Fruit fly (Drosophila melanogaster): ENCODE measurements around the gene GstZ2.

Gene GstZ2

DNA sequence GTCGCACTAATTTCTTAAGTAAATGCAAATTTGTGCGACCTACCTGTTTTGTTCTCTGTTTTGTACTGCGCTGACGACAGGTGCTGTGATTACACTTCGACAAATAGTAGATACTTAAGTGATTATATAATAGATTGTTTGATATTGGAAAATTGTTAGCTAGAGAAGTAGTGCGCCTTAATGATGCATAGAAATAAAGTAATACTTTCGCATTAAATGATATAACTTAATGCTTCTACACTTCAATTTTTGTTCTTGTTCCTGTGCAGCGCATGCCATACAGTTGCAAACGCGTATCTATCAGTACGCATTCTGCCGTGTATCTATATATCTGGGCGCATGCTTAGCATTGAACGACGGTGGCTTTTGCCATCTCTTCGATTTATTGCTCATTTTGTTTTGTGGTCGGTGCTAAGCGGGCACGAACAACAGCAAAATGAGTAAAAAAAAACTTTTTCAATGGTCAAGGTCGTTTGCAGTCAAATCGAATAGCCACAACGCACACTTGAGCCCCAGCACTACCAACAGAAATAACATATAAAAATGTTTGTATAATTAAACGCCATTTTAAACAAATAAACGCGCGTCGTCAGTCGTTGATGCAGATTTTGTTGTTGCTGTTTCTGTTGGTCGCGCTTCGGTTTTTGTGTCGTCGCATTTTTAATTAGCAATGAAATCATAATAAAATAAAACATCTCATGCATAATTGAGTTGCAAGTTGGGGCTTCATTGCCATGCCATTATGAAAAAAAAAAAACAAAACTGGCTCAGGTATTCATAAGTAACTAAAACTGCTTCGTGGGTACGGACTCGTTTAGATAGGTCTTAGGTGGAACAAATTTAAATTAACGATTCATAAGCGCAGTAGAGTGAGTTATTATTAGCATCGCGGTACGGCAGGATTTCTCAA lies 29.9 kb downstream of the GstZ2 start (continued):
- TF ChIP-seq az2 (GFP tag; optimal IDR thresholded peaks at IDR 0.05) (no peak), sug (tag; optimal IDR thresholded peaks at IDR 0.05) (peak; percentile 33), kni (GFP tag; optimal IDR thresholded peaks at IDR 0.05) (no peak), ash1 (GFP tag; optimal IDR thresholded peaks at IDR 0.05) (no peak), hbn (GFP tag; IDR thresholded peaks at IDR 0.05; ENCODE audit: partially characterized antibody) (no peak), Atf3 (GFP tag; optimal IDR thresholded peaks at IDR 0.05) (no peak), pb (GFP tag; optimal IDR thresholded peaks at IDR 0.05) (no peak), sens-2 (GFP tag; IDR thresholded peaks at IDR 0.05) (no peak), CG12391 (tag; optimal IDR thresholded peaks at IDR 0.05) (peak; percentile 33), CG2889 (GFP tag; IDR thresholded peaks at IDR 0.05) (no peak), lola (GFP tag; optimal IDR thresholded peaks at IDR 0.05) (no peak), CrebB (tag; optimal IDR thresholded peaks at IDR 0.05) (no peak), CG4854 (GFP tag; optimal IDR thresholded peaks at IDR 0.05) (no peak), en (GFP tag; optimal IDR thresholded peaks at IDR 0.05) (no peak), CG9797 (GFP tag; optimal IDR thresholded peaks at IDR 0.05) (no peak), Dp (GFP tag; optimal IDR thresholded peaks at IDR 0.05) (no peak), psq (GFP tag; optimal IDR thresholded peaks at IDR 0.05) (no peak), CG4617 (GFP tag; optimal IDR thresholded peaks at IDR 0.05; ENCODE audit: borderline replicate concordance) (no peak), CG8765 (GFP tag; IDR thresholded peaks at IDR 0.05) (no peak), zen2 (GFP tag; IDR thresholded peaks at IDR 0.05; ENCODE audit: partially characterized antibody) (no peak), amos (GFP tag; IDR thresholded peaks at IDR 0.05; ENCODE audit: partially characterized antibody) (no peak), CG1024 (GFP tag; IDR thresholded peaks at IDR 0.05) (no peak), CG16863 (GFP tag; optimal IDR thresholded peaks at IDR 0.05) (no peak), CG6654 (GFP tag; optimal IDR thresholded peaks at IDR 0.05) (no peak), zfh2 (GFP tag; optimal IDR thresholded peaks at IDR 0.05) (peak; percentile 4), Bdp1 (GFP tag; optimal IDR thresholded peaks at IDR 0.05) (no peak), Xbp1 (GFP tag; optimal IDR thresholded peaks at IDR 0.05) (peak; percentile 39), CG13287 (GFP tag; IDR thresholded peaks at IDR 0.05; ENCODE audit: partially characterized antibody) (no peak), Mes4 (GFP tag; optimal IDR thresholded peaks at IDR 0.05) (no peak), bsh (GFP tag; optimal IDR thresholded peaks at IDR 0.05) (no peak), cad (GFP tag; optimal IDR thresholded peaks at IDR 0.05) (no peak), scrt (GFP tag; optimal IDR thresholded peaks at IDR 0.05) (peak; percentile 32), CG12219 (GFP tag; optimal IDR thresholded peaks at IDR 0.05) (peak; percentile 27), peb (GFP tag; IDR thresholded peaks at IDR 0.05) (no peak), CG3407 (GFP tag; optimal IDR thresholded peaks at IDR 0.05) (no peak), Ravus (GFP tag; IDR thresholded peaks at IDR 0.05) (no peak; the same call in 1 of the 2 replicates), CG12299 (tag; optimal IDR thresholded peaks at IDR 0.05) (no peak), CG5180 (GFP tag; optimal IDR thresholded peaks at IDR 0.05) (no peak), MTF-1 (GFP tag; optimal IDR thresholded peaks at IDR 0.05; ENCODE audit: borderline replicate concordance) (no peak), CG3838 (GFP tag; optimal IDR thresholded peaks at IDR 0.05) (peak; percentile 9)
